Fruit fly (Drosophila melanogaster) whole organism, pupa: Measurements from ENCODE around the gene Osi22.

Experiments
- CG12605 ChIP-seq: fragments of 200-800 bp; sonication (Bioruptor generic); IDR thresholded peaks from 2 replicates; pipeline ENCODE4 v1.3.6; 2022; ENCODE audit warnings: missing biosample characterization, missing genetic modification characterization
- CG13204 ChIP-seq: fragments of 200-800 bp; sonication (Bioruptor generic); optimal IDR thresholded peaks from 2 replicates; lab custom pipeline; 2018; ENCODE audit warnings: missing biosample characterization, mild to moderate bottlenecking, missing genetic modification characterization, moderate library complexity
- CG32121 ChIP-seq: fragments of 200-800 bp; sonication (Bioruptor generic); IDR thresholded peaks from 2 replicates; pipeline ENCODE4 v1.3.6; 2022; ENCODE audit warnings: missing biosample characterization, missing genetic modification characterization
- CG8159 ChIP-seq: fragments of 200-800 bp; sonication (Bioruptor generic); optimal IDR thresholded peaks from 3 replicates; lab custom pipeline; 2018; ENCODE audit warnings: missing biosample characterization, mild to moderate bottlenecking, missing genetic modification characterization, moderate library complexity
- CG8301 ChIP-seq: fragments of 200-800 bp; sonication (Bioruptor generic); optimal IDR thresholded peaks from 2 replicates; lab custom pipeline; 2018; ENCODE audit warnings: missing biosample characterization, mild to moderate bottlenecking, missing genetic modification characterization
- CG9948 ChIP-seq: fragments of 200-800 bp; sonication (Bioruptor generic); optimal IDR thresholded peaks from 2 replicates; lab custom pipeline; 2018; ENCODE audit warnings: missing biosample characterization, mild to moderate bottlenecking, missing genetic modification characterization, moderate library complexity
- EcR ChIP-seq: fragments of 200-800 bp; sonication (Bioruptor generic); optimal IDR thresholded peaks from 3 replicates; lab custom pipeline; 2019; ENCODE audit warnings: missing biosample characterization, missing genetic modification characterization, mild to moderate bottlenecking, moderate library complexity, missing genetic modification reagents
- Pif1B ChIP-seq: fragments of 200-800 bp; sonication (Bioruptor generic); optimal IDR thresholded peaks from 3 replicates; lab custom pipeline; 2016; ENCODE audit warnings: missing biosample characterization, missing genetic modification characterization
- gl ChIP-seq: fragments of 200-800 bp; sonication (Bioruptor generic); optimal IDR thresholded peaks from 2 replicates; lab custom pipeline; 2018; ENCODE audit warnings: missing biosample characterization, mild to moderate bottlenecking, missing genetic modification characterization
- rn ChIP-seq: fragments of 200-800 bp; sonication (Bioruptor generic); IDR thresholded peaks from 2 replicates; pipeline ENCODE4 v1.3.6; 2022; ENCODE audit warnings: missing biosample characterization, missing genetic modification characterization

- TF ChIP-seq CG8301 (no peak), EcR (GFP tag; lab: Kevin White, UChicago) (no peak), CG12605 (no peak), gl (tag; lab: Kevin White, UChicago) (no peak), CG32121 (no peak), CG8159 (tag; lab: Kevin White, UChicago) (no peak), rn (no peak), CG9948 (tag; lab: Kevin White, UChicago) (no peak), Pif1B (no peak), CG13204 (GFP tag; lab: Kevin White, UChicago) (no peak)
Measured at dm6 chr3R:13257110-13257509, 33.3 kb upstream of the Osi22 start.
